Fruit fly (Drosophila melanogaster): ENCODE data around the gene Rab6.

The Rab6 gene

dm6 chr2L:12108779-12109564 is at the start of gene Rab6, which contains the start of gene Phae1:
Gene Rab6 (minus strand): TSS chr2L:12109116.
Gene Phae1 (plus strand): TSS chr2L:12109417.
- peak; percentile 63 for TF ChIP-seq CG17801 (GFP tag; optimal IDR thresholded peaks at IDR 0.05; ENCODE audit: partially characterized antibody)

dm6 chr2L:12142439-12142838 is 33.5 kb upstream of the Rab6 start, which contains the start of gene CG31760:
Gene CG31760 (plus strand): TSS chr2L:12142780.
- no peak for TF ChIP-seq CG17801 (GFP tag; optimal IDR thresholded peaks at IDR 0.05; ENCODE audit: partially characterized antibody)

- no peak for TF ChIP-seq CG17801 (GFP tag; optimal IDR thresholded peaks at IDR 0.05; ENCODE audit: partially characterized antibody)
These were observed 28.8 kb upstream of the Rab6 start, which contains the start of gene Gr33a for dm6 chr2L:12137708-12138107. Gene Gr33a (plus strand): TSS chr2L:12138008.

dm6 chr2L:12134125-12134378 is 25.1 kb upstream of the Rab6 start:
- TF ChIP-seq CG17801 (GFP tag; optimal IDR thresholded peaks at IDR 0.05; ENCODE audit: partially characterized antibody), result no peak

- TF ChIP-seq CG17801 (GFP tag; optimal IDR thresholded peaks at IDR 0.05; ENCODE audit: partially characterized antibody), result no peak
These were observed 24.6 kb upstream of the Rab6 start, which contains the start of gene rho-6 for dm6 chr2L:12133275-12134124. Gene rho-6 (minus strand): TSS chr2L:12133411.

- TF ChIP-seq CG17801 (GFP tag; optimal IDR thresholded peaks at IDR 0.05; ENCODE audit: partially characterized antibody), result no peak
These were observed 11.1 kb upstream of the Rab6 start for dm6 chr2L:12120000-12120399.

DNA sequence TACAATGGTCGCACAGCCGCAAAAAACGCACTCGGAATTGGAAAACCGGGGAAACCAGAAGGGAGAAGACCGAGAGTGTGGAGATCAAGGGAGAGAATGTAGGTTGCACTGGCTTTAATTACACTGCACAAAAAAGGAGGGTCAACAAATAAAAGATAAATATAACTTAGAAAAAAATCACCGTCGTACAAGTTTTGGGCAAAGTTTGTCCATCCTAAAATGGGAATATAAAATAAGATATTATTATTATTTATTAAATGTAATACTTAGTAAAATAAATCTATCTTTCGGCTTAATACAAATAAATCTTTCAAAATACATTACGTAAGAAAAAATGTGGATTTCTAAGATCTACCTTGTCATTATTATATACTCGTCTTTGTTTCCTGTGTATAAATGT is 6.9 kb upstream of the Rab6 start:
- TF ChIP-seq CG17801 (GFP tag; optimal IDR thresholded peaks at IDR 0.05; ENCODE audit: partially characterized antibody), result no peak

DNA sequence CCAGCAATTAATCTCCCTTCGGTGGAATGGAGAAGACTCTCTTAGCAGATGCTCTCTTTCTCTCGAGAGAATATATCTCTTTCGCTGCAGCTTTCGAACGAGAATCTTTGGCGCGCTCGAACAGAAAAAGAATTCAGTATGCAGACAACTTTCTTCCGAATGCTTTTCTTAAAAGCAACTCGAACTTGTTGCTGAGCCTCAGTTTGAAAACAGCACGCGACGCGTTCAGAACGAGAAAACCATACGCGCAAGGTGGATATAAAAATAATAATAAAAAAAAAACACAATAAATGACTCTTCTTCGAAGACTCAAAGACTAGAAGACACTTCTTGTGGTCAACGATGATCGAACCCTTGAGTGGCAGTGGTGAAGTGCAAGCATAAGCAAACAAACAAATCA is 5.2 kb upstream of the Rab6 start, which contains the start of gene CG17211:
Gene CG17211 (plus strand): TSS at position 202 of the 400 bp plus-strand sequence.
- no peak for TF ChIP-seq CG17801 (GFP tag; optimal IDR thresholded peaks at IDR 0.05; ENCODE audit: partially characterized antibody)

- no peak for TF ChIP-seq CG17801 (GFP tag; optimal IDR thresholded peaks at IDR 0.05; ENCODE audit: partially characterized antibody)
These were observed 4.1 kb upstream of the Rab6 start for dm6 chr2L:12112943-12113557.

dm6 chr2L:12110810-12111209 is 1.9 kb upstream of the Rab6 start, which contains the start of gene Phae2:
Gene Phae2 (plus strand): TSS chr2L:12111110.
- no peak for TF ChIP-seq CG17801 (GFP tag; optimal IDR thresholded peaks at IDR 0.05; ENCODE audit: partially characterized antibody)

DNA sequence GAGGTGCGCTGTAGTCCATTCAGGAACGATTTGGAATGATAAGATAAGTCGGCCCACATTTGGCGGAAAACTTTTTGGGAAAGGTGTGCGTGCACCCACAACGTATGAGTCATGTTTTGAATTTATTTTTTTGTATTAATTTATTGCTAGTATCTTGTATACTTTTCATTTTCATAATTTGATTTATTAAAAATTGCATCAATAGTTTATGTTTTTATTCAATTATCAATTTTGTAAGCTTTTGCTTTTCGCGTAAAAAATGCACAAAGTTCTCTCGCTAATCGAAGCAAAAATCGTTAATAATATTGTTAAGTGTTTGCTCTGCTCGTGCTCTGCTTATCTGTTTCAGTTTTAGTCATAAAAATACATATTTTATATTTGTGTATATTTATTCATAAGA is 1.8 kb downstream of the Rab6 start:
- TF ChIP-seq CG17801 (GFP tag; optimal IDR thresholded peaks at IDR 0.05; ENCODE audit: partially characterized antibody), result no peak

- TF ChIP-seq CG17801 (GFP tag; optimal IDR thresholded peaks at IDR 0.05; ENCODE audit: partially characterized antibody), result peak; percentile 44
These were observed 5.4 kb downstream of the Rab6 start, which contains the start of the genes Patsas and ThrRS for dm6 chr2L:12103231-12104210. Gene Patsas (minus strand): TSS chr2L:12103285. Gene ThrRS (plus strand): TSS chr2L:12103751.

DNA sequence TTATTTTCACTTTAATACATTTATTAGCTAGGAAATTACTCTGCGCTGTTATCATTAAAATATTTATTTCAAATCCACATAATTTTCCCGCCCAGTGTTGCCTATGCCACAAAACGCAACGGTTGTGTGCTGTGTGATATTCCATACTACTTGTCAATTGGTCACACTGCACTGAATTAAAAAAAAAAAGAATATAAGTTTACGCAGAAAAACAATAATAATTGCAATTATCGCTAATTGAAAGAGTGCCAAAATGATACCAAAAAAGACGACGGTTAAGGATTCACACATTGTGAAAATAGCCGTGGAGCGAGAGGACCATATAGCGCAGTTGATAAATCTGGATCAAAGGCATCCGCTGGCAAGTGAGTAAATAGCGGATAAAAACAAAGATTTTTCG is 11.2 kb downstream of the Rab6 start, which contains the start of gene Ced-12:
Gene Ced-12 (plus strand): TSS at position 141 of the 400 bp plus-strand sequence.
- TF ChIP-seq CG17801 (GFP tag; optimal IDR thresholded peaks at IDR 0.05; ENCODE audit: partially characterized antibody), result no peak

- TF ChIP-seq CG17801 (GFP tag; optimal IDR thresholded peaks at IDR 0.05; ENCODE audit: partially characterized antibody), result no peak
These were observed 12.5 kb downstream of the Rab6 start, which contains the start of the genes CG6712 and Mt2 for dm6 chr2L:12096396-12096813. Gene CG6712 (minus strand): TSS chr2L:12096511. Gene Mt2 (plus strand): TSS chr2L:12096525.

All from ovary, adult (tissue).